Fruit fly (Drosophila melanogaster) whole organism, wandering third instar larva: ENCODE measurements around the gene GstT3.

Source experiments
- CG9705 ChIP-seq: fragments of 200-800 bp; sonication (Bioruptor generic); optimal IDR thresholded peaks from 2 replicates; lab custom pipeline; 2018; ENCODE audit warnings: missing biosample characterization, mild to moderate bottlenecking, missing genetic modification characterization
- CrebA ChIP-seq: fragments of 200-800 bp; sonication (Bioruptor generic); optimal IDR thresholded peaks from 2 replicates; lab custom pipeline; 2016; ENCODE audit warnings: missing biosample characterization, mild to moderate bottlenecking, missing genetic modification characterization, borderline replicate concordance
- Dfd ChIP-seq: fragments of >200 bp; optimal IDR thresholded peaks from 2 replicates; lab custom pipeline; 2017; ENCODE audit warnings: missing biosample characterization, missing genetic modification characterization
- Jra ChIP-seq: sonication (Bioruptor generic); optimal IDR thresholded peaks from 2 replicates; lab custom pipeline; 2016; ENCODE audit warnings: missing biosample characterization, missing genetic modification characterization
- OdsH ChIP-seq: fragments of 200-800 bp; sonication (Bioruptor generic); optimal IDR thresholded peaks from 2 replicates; lab custom pipeline; 2016; ENCODE audit warnings: missing biosample characterization, mild to moderate bottlenecking, missing genetic modification characterization
- dmrt93B ChIP-seq: fragments of 200-800 bp; sonication (Bioruptor generic); optimal IDR thresholded peaks from 2 replicates; lab custom pipeline; 2018; ENCODE audit warnings: missing biosample characterization, mild to moderate bottlenecking, missing genetic modification characterization
- ey ChIP-seq: fragments of 200-800 bp; sonication (Bioruptor generic); optimal IDR thresholded peaks from 2 replicates; lab custom pipeline; 2016; ENCODE audit warnings: missing biosample characterization, missing genetic modification characterization
- foxo ChIP-seq, 2 experiments: fragments of 200-800 bp; sonication (Bioruptor generic); optimal IDR thresholded peaks; 2 replicates in 1 of 2; 3 replicates in 1 of 2; lab custom pipeline; 2016 to 2017; ENCODE audit warnings: missing biosample characterization in 2 of 2, missing genetic modification characterization in 2 of 2
- fru ChIP-seq: fragments of 200-800 bp; sonication (Bioruptor generic); optimal IDR thresholded peaks from 3 replicates; lab custom pipeline; 2016; ENCODE audit warnings: missing biosample characterization, mild to moderate bottlenecking, missing genetic modification characterization
- pan ChIP-seq: fragments of >200 bp; optimal IDR thresholded peaks from 2 replicates; lab custom pipeline; 2017
- rgr ChIP-seq: fragments of 200-800 bp; sonication (Bioruptor generic); optimal IDR thresholded peaks from 3 replicates; lab custom pipeline; 2016; ENCODE audit warnings: missing biosample characterization, mild to moderate bottlenecking, missing genetic modification characterization
- tai ChIP-seq: sonication (Bioruptor generic); optimal IDR thresholded peaks from 2 replicates; lab custom pipeline; 2016; ENCODE audit warnings: missing biosample characterization, missing genetic modification characterization
- usp ChIP-seq: fragments of >200 bp; optimal IDR thresholded peaks from 2 replicates; lab custom pipeline; 2017; ENCODE audit warnings: missing biosample characterization, missing genetic modification characterization

dm6 chrX:20510540-20510939, 43.3 kb downstream of the GstT3 start, which contains the start of gene RhoGAP19D:
- TF ChIP-seq Jra (GFP tag; lab: Kevin White, UChicago) = peak; percentile 60
- TF ChIP-seq CG9705 = peak; percentile 35
- TF ChIP-seq dmrt93B (GFP tag; lab: Kevin White, UChicago) = peak; percentile 17
- peak in 1 of 2 experiments; percentile 72 for TF ChIP-seq foxo (GFP tag; optimal IDR thresholded peaks at IDR 0.05; lab: Kevin White, UChicago)
- TF ChIP-seq tai (GFP tag; lab: Kevin White, UChicago) = peak; percentile 71
- peak; percentile 56 for TF ChIP-seq fru (GFP tag; lab: Kevin White, UChicago)
- TF ChIP-seq CrebA (GFP tag; lab: Kevin White, UChicago) = no peak
- peak; percentile 54 for TF ChIP-seq ey (GFP tag; lab: Kevin White, UChicago)
- no peak for TF ChIP-seq usp (GFP tag; lab: Kevin White, UChicago)
- TF ChIP-seq Dfd (GFP tag; lab: Kevin White, UChicago) = no peak
- peak; percentile 69 for TF ChIP-seq rgr (GFP tag; lab: Kevin White, UChicago)
- TF ChIP-seq pan (lab: Kevin White, UChicago) = no peak
- TF ChIP-seq OdsH (GFP tag; lab: Kevin White, UChicago) = peak; percentile 16
